Worm (Caenorhabditis elegans): Measurements from ENCODE around the gene mob-1.
A peak's percentile ranks its signal among the peaks of the same experiment; 100 is the strongest.

Gene mob-1

ce11 chrIV:11820067-11820913 lies 40.1 kb upstream of the mob-1 start (continued):
- no peak for TF ChIP-seq ceh-28 (tag; optimal IDR thresholded peaks at IDR 0.05)
- TF ChIP-seq cey-2 (tag; optimal IDR thresholded peaks at IDR 0.05; ENCODE audit: borderline replicate concordance, insufficient read depth): no peak
- no peak for TF ChIP-seq lin-15B (tag; optimal IDR thresholded peaks at IDR 0.05)
- no peak for TF ChIP-seq nhr-102 (tag; optimal IDR thresholded peaks at IDR 0.05)
- no peak for TF ChIP-seq jun-1 (tag; optimal IDR thresholded peaks at IDR 0.05)
- TF ChIP-seq Y105C5A.15 (GFP tag; IDR thresholded peaks at IDR 0.05): 0 out of 2 replicates have a peak, but pooled peaks have one; percentile 44
- TF ChIP-seq lin-13 (GFP tag; optimal IDR thresholded peaks at IDR 0.05): peak; percentile 44
- TF ChIP-seq ztf-11 (tag; optimal IDR thresholded peaks at IDR 0.05): no peak
- no peak for TF ChIP-seq F44E2.7 (GFP tag; IDR thresholded peaks at IDR 0.05)
- TF ChIP-seq hlh-11 (tag; optimal IDR thresholded peaks at IDR 0.05): peak; percentile 11
- TF ChIP-seq lin-38 (GFP tag; IDR thresholded peaks at IDR 0.05): peak; percentile 47
- peak; percentile 64 for TF ChIP-seq Y48G9A.11 (GFP tag; IDR thresholded peaks at IDR 0.05)
- TF ChIP-seq zfp-3 (GFP tag; conservative IDR thresholded peaks at IDR 0.05): no peak; the same call in 1 of the 2 replicates
- TF ChIP-seq zfp-2 (tag; optimal IDR thresholded peaks at IDR 0.05): no peak
- no peak for TF ChIP-seq mxl-3 (GFP tag; optimal IDR thresholded peaks at IDR 0.05)
- no peak for TF ChIP-seq tag-97 (GFP tag; IDR thresholded peaks at IDR 0.05)
- TF ChIP-seq dve-1 (tag; optimal IDR thresholded peaks at IDR 0.05; ENCODE audit: insufficient read depth): peak; percentile 20
- no peak for TF ChIP-seq egl-43 (GFP tag; IDR thresholded peaks at IDR 0.05)
- no peak for TF ChIP-seq php-3 (GFP tag; IDR thresholded peaks at IDR 0.05)
- TF ChIP-seq madf-5 (GFP tag; IDR thresholded peaks at IDR 0.05): 0 out of 4 replicates have a peak, but pooled peaks have one; percentile 4 to 13
- no peak for TF ChIP-seq nhr-42 (GFP tag; IDR thresholded peaks at IDR 0.05)
- no peak for TF ChIP-seq mep-1 (tag; optimal IDR thresholded peaks at IDR 0.05)
- no peak for TF ChIP-seq zip-11 (GFP tag; IDR thresholded peaks at IDR 0.05)
- no peak for TF ChIP-seq daf-16 (GFP tag; optimal IDR thresholded peaks at IDR 0.05)
- TF ChIP-seq daf-16 (tag; optimal IDR thresholded peaks at IDR 0.05): no peak
- TF ChIP-seq F49E8.2 (tag; optimal IDR thresholded peaks at IDR 0.05; ENCODE audit: borderline replicate concordance): peak; percentile 67
- no peak for TF ChIP-seq madf-9 (GFP tag; conservative IDR thresholded peaks at IDR 0.05)
- TF ChIP-seq daf-19 (GFP tag; conservative IDR thresholded peaks at IDR 0.05): no peak
- TF ChIP-seq hif-1 (tag; optimal IDR thresholded peaks at IDR 0.05): no peak
- peak in 1 of 2 experiments; percentile 2 for TF ChIP-seq lsy-2 (tag; optimal IDR thresholded peaks at IDR 0.05)
- TF ChIP-seq fos-1 (tag; optimal IDR thresholded peaks at IDR 0.05): no peak
- TF ChIP-seq nhr-11 (tag; optimal IDR thresholded peaks at IDR 0.05): no peak
- TF ChIP-seq mdl-1 (tag; optimal IDR thresholded peaks at IDR 0.05): no peak
- TF ChIP-seq dmd-6 (GFP tag; IDR thresholded peaks at IDR 0.05): no peak; the same call in 1 of the 2 replicates
- no peak for TF ChIP-seq hlh-30 (tag; optimal IDR thresholded peaks at IDR 0.05; ENCODE audit: insufficient read depth)
- TF ChIP-seq T26A8.4 (GFP tag; IDR thresholded peaks at IDR 0.05): no peak; the same call in 1 of the 2 replicates
- TF ChIP-seq mdt-29 (GFP tag; IDR thresholded peaks at IDR 0.05): no peak
- peak; percentile 30 for TF ChIP-seq duxl-1 (tag; optimal IDR thresholded peaks at IDR 0.05; ENCODE audit: poor library complexity)
- TF ChIP-seq dmd-9 (GFP tag; IDR thresholded peaks at IDR 0.05): no peak
- peak; percentile 42 for TF ChIP-seq rbr-2 (tag; optimal IDR thresholded peaks at IDR 0.05)
- no peak for TF ChIP-seq set-16 (GFP tag; IDR thresholded peaks at IDR 0.05)
- TF ChIP-seq nhr-77 (tag; optimal IDR thresholded peaks at IDR 0.05): no peak
- TF ChIP-seq lin-1 (GFP tag; IDR thresholded peaks at IDR 0.05): peak; percentile 33; the same call in 1 of the 2 replicates
- peak; percentile 17 for TF ChIP-seq Y5F2A.4 (GFP tag; optimal IDR thresholded peaks at IDR 0.05)
- no peak for TF ChIP-seq sdz-12 (GFP tag; optimal IDR thresholded peaks at IDR 0.05)
- no peak for TF ChIP-seq hmg-1.1 (GFP tag; IDR thresholded peaks at IDR 0.05)
- 0 out of 2 replicates have a peak, but pooled peaks have one; percentile 33 for TF ChIP-seq ctbp-1 (GFP tag; IDR thresholded peaks at IDR 0.05)
- no peak for TF ChIP-seq ceh-32 (tag; optimal IDR thresholded peaks at IDR 0.05; ENCODE audit: poor library complexity)
